Fruit fly (Drosophila melanogaster): ENCODE data around the gene Pka-R1.

Gene Pka-R1

DNA sequence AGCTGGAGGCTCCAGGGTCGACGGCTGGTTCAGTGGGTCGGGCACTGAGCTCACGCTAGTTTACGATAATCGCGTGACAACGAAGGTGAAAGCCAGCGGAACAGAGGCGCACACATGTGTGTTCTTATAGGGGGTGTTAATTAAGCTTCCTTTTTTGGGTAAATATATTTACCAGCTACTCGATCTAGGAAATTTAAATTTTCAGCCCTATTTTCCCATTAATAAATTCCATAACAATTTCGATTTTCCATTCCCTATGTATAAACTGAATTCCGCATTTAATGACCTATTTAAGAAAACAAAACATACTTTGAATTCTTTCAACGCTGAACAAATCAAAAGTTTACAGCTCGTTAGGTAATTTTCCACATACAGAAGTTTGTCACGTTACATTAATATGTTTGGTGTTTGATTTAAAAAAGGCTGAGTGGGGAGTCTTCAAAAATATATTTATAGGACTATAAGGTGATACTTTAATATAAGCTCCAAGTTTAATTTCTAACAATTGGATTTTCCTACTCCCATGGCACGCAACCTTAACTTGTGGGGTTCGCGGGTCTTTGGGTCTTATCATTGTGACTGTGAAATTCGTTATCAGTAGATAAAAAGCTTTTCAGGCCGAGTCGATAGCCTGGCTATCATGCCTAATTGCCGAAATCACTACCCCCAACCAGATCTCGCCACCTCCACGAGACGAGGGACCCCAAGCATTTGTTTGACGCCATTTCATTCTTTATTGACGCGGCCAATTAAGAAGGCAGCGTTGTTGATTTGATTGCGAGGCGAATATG, 21.3 kb downstream of the Pka-R1 start, which contains the start of gene CG13255 (continued):
- TF ChIP-seq CG34422 (GFP tag; IDR thresholded peaks at IDR 0.05) (no peak), chif (GFP tag; optimal IDR thresholded peaks at IDR 0.05) (peak in 1 of 2 experiments; percentile 29), tgo (GFP tag; IDR thresholded peaks at IDR 0.05) (no peak), CG18011 (GFP tag; optimal IDR thresholded peaks at IDR 0.05) (peak; percentile 21), grn (GFP tag; optimal IDR thresholded peaks at IDR 0.05) (peak; percentile 13), tin (GFP tag; optimal IDR thresholded peaks at IDR 0.05) (no peak), row (GFP tag; IDR thresholded peaks at IDR 0.05) (peak; percentile 63), CG11723 (GFP tag; optimal IDR thresholded peaks at IDR 0.05) (peak; percentile 14), Mrtf (GFP tag; IDR thresholded peaks at IDR 0.05) (no peak), Oaz (GFP tag; IDR thresholded peaks at IDR 0.05) (no peak), inv (GFP tag; IDR thresholded peaks at IDR 0.05; ENCODE audit: partially characterized antibody) (no peak), MTF-1 (GFP tag; optimal IDR thresholded peaks at IDR 0.05; ENCODE audit: borderline replicate concordance) (no peak), CG3726 (GFP tag; IDR thresholded peaks at IDR 0.05) (no peak), bab2 (GFP tag; optimal IDR thresholded peaks at IDR 0.05) (peak; percentile 16), ssp (GFP tag; IDR thresholded peaks at IDR 0.05) (no peak), slbo (GFP tag; IDR thresholded peaks at IDR 0.05) (peak; percentile 59), seq (GFP tag; IDR thresholded peaks at IDR 0.05) (no peak), Deaf1 (tag; optimal IDR thresholded peaks at IDR 0.05) (no peak), rib (GFP tag; IDR thresholded peaks at IDR 0.05) (no peak), CG30431 (GFP tag; optimal IDR thresholded peaks at IDR 0.05) (no peak), CG31224 (GFP tag; IDR thresholded peaks at IDR 0.05) (no peak), ato (GFP tag; IDR thresholded peaks at IDR 0.05; ENCODE audit: partially characterized antibody) (no peak), CG7357 (GFP tag; IDR thresholded peaks at IDR 0.05) (peak; percentile 37; the same call in 1 of the 3 replicates), nerfin-1 (tag; optimal IDR thresholded peaks at IDR 0.05) (no peak), Gsc (GFP tag; IDR thresholded peaks at IDR 0.05) (no peak), dmrt11E (tag; optimal IDR thresholded peaks at IDR 0.05) (no peak), CG13287 (GFP tag; IDR thresholded peaks at IDR 0.05; ENCODE audit: partially characterized antibody) (no peak), CG15696 (tag; optimal IDR thresholded peaks at IDR 0.05) (no peak), CG9817 (tag; optimal IDR thresholded peaks at IDR 0.05) (peak; percentile 18), CG5953 (GFP tag; IDR thresholded peaks at IDR 0.05) (no peak), CG6175 (GFP tag; IDR thresholded peaks at IDR 0.05) (no peak), nerfin-2 (GFP tag; IDR thresholded peaks at IDR 0.05; ENCODE audit: partially characterized antibody) (no peak), sr (GFP tag; IDR thresholded peaks at IDR 0.05) (no peak), CG10274 (GFP tag; optimal IDR thresholded peaks at IDR 0.05) (peak; percentile 42), CG17829 (tag; optimal IDR thresholded peaks at IDR 0.05) (no peak), CG14667 (GFP tag; IDR thresholded peaks at IDR 0.05) (no peak), CG12659 (GFP tag; optimal IDR thresholded peaks at IDR 0.05) (peak; percentile 55), CG10979 (tag; optimal IDR thresholded peaks at IDR 0.05) (peak; percentile 3), ac (GFP tag; optimal IDR thresholded peaks at IDR 0.05) (no peak), CG18476 (GFP tag; optimal IDR thresholded peaks at IDR 0.05) (no peak), Neu2 (GFP tag; optimal IDR thresholded peaks at IDR 0.05; ENCODE audit: borderline replicate concordance) (no peak), Bdp1 (GFP tag; optimal IDR thresholded peaks at IDR 0.05) (no peak), HLH4C (GFP tag; IDR thresholded peaks at IDR 0.05; ENCODE audit: partially characterized antibody) (no peak), Aef1 (GFP tag; IDR thresholded peaks at IDR 0.05) (no peak), lola (GFP tag; optimal IDR thresholded peaks at IDR 0.05) (no peak), wdn (GFP tag; IDR thresholded peaks at IDR 0.05) (no peak), gem (tag; optimal IDR thresholded peaks at IDR 0.05) (peak; percentile 66), CG13894 (tag; optimal IDR thresholded peaks at IDR 0.05) (no peak), gt (GFP tag; IDR thresholded peaks at IDR 0.05) (no peak)
